Worm (Caenorhabditis elegans): ENCODE measurements around the gene vps-50.

DNA sequence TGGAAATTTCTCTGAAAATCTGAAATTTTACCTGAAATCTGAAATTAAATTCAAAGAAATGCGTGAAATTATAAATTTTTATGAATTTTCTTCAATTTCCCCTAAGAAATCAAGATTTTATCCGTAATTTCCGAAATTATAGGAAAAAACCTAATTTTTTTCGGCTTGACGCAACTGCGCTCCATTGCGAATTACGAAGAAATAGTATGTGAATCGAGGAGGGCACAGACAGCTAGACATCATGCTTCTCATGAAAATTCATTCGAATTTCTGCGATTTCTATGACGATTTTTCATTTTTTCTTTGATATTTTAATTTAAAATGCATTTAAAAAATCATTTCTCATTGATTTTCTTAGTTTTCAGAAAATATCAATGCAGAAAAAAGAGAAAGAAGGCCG, 13.0 kb downstream of the vps-50 start:
- no peak for TF ChIP-seq tbx-2 (tag; optimal IDR thresholded peaks at IDR 0.05)
- no peak for TF ChIP-seq pha-4 (tag; optimal IDR thresholded peaks at IDR 0.05)
- no peak for TF ChIP-seq ama-1 (optimal IDR thresholded peaks at IDR 0.05)
- TF ChIP-seq pag-3 (tag; optimal IDR thresholded peaks at IDR 0.05; ENCODE audit: borderline replicate concordance), result no peak
- no peak for TF ChIP-seq ahr-1 (tag; optimal IDR thresholded peaks at IDR 0.05)
- no peak for TF ChIP-seq Y22D7AL.16 (tag; optimal IDR thresholded peaks at IDR 0.05)
- TF ChIP-seq ceh-19 (GFP tag; optimal IDR thresholded peaks at IDR 0.05), result no peak
- TF ChIP-seq C38D4.7 (GFP tag; optimal IDR thresholded peaks at IDR 0.05), result no peak
- TF ChIP-seq odd-2 (tag; optimal IDR thresholded peaks at IDR 0.05), result no peak
- TF ChIP-seq pha-2 (tag; optimal IDR thresholded peaks at IDR 0.05), result no peak
- TF ChIP-seq elt-4 (tag; optimal IDR thresholded peaks at IDR 0.05), result no peak
- TF ChIP-seq sox-4 (tag; optimal IDR thresholded peaks at IDR 0.05), result no peak

Data from whole organism, late embryonic.